Worm (Caenorhabditis elegans): ENCODE data around the gene mig-39.

DNA sequence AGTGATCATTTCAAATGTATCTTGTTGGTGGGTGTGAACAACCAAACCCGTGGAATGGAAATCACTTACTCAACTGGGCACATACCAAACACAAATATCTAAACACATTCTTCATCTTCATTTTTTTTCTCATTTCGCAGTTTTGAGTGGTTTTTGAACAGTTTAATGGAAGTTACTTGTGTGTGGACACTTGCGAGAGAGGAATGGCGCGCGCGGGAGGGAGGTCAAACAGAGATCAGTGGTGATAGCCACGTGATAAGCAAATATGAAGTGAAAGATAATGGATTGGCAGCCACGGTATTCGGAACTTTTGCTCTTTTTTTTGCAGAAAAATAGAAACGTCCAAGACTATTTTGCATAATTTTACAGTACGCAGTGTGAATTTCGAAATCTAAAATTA lies 53.8 kb downstream of the mig-39 start:
- TF ChIP-seq rec-8 (tag; optimal IDR thresholded peaks at IDR 0.05) (no peak), unc-62 (GFP tag; optimal IDR thresholded peaks at IDR 0.05) (no peak), sea-2 (GFP tag; IDR thresholded peaks at IDR 0.05) (no peak), let-607 (tag; optimal IDR thresholded peaks at IDR 0.05) (no peak), ama-1 (optimal IDR thresholded peaks at IDR 0.05) (no peak), ama-1 (GFP tag; optimal IDR thresholded peaks at IDR 0.05) (no peak)
